Worm (Caenorhabditis elegans) whole organism, L3 larva: ENCODE measurements around the gene srh-243.

ENCODE experiments used
- ZK546.5 ChIP-seq: sonication (generic microtip); optimal IDR thresholded peaks from 2 replicates; lab custom pipeline; 2017; ENCODE audit warnings: missing biosample characterization, missing genetic modification characterization
- ama-1 ChIP-seq: fragments of 150-350 bp; optimal IDR thresholded peaks from 2 replicates; lab custom pipeline; 2018
- egl-27 ChIP-seq: sonication (generic microtip); optimal IDR thresholded peaks from 4 replicates; lab custom pipeline; 2017; ENCODE audit warnings: missing biosample characterization, missing genetic modification reagents, missing genetic modification characterization
- fos-1 ChIP-seq: fragments of 150-350 bp; optimal IDR thresholded peaks from 2 replicates; lab custom pipeline; 2014; ENCODE audit warnings: missing biosample characterization, missing genetic modification characterization
- nhr-67 ChIP-seq: fragments of 150-350 bp; optimal IDR thresholded peaks from 2 replicates; lab custom pipeline; 2014; ENCODE audit warnings: missing biosample characterization, missing genetic modification characterization
- pqm-1 ChIP-seq: fragments of 150-350 bp; optimal IDR thresholded peaks from 2 replicates; lab custom pipeline; 2017; ENCODE audit warnings: missing biosample characterization, missing genetic modification characterization, inconsistent platforms
- unc-62 ChIP-seq: fragments of 150-350 bp; sonication (generic microtip); optimal IDR thresholded peaks from 4 replicates; lab custom pipeline; 2014; ENCODE audit warnings: missing biosample characterization, missing genetic modification reagents, missing genetic modification characterization

DNA sequence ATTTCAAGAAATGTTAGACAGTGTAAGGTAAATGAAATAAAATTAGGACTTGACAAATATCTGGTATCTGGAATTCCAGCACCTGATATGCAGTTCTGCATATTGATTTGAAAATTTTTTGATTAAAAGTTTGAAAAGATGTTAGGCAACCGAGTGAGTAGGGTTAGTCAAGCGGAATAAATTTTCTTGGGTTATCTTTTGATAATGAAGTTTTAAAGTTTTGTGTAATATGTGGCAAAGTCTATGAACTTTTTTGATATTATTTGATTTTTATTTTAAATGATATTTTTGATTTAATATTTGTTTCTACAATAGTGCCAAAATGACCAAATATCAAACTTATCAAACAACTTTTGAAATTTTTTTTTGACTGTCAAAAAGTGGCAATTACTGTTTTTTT, 724 bp upstream of the srh-243 start, which contains the start of gene srh-241:
- TF ChIP-seq nhr-67 (no peak), unc-62 (GFP tag; lab: Kevin White, UChicago) (no peak), fos-1 (no peak), egl-27 (tag; lab: Kevin White, UChicago) (no peak), ama-1 (no peak), pqm-1 (tag; lab: Kevin White, UChicago) (no peak), ZK546.5 (tag; lab: Kevin White, UChicago) (no peak)
